Worm (Caenorhabditis elegans) whole organism, L1 larva: Measurements from ENCODE around the gene F21D5.5.
"Not testable (repeated sequence)": the region's sequence is repeated elsewhere in the genome, so short reads cannot be mapped to it uniquely, and the experiment has no call there.

ENCODE experiments used
- aly-2 ChIP-seq: fragments of 150-350 bp; optimal IDR thresholded peaks from 2 replicates; lab custom pipeline; 2014; ENCODE audit warnings: missing biosample characterization, missing genetic modification characterization
- ama-1 ChIP-seq: fragments of 150-350 bp; optimal IDR thresholded peaks from 2 replicates; lab custom pipeline; 2014
- blmp-1 ChIP-seq: fragments of 150-350 bp; optimal IDR thresholded peaks from 2 replicates; lab custom pipeline; 2014; ENCODE audit warnings: missing biosample characterization, missing genetic modification characterization
- ceh-8 ChIP-seq: fragments of 200-800 bp; sonication (Bioruptor generic); optimal IDR thresholded peaks from 2 replicates; lab custom pipeline; 2018; ENCODE audit warnings: mild to moderate bottlenecking, missing genetic modification characterization, moderate library complexity, missing compliant biosample characterization
- ceh-82 ChIP-seq, 3 experiments: fragments of 150-350 bp in 1 of 3; sonication (generic microtip) in 2 of 3; optimal IDR thresholded peaks; 2 replicates each; lab custom pipeline; 2014 to 2017; ENCODE audit warnings: missing biosample characterization in 3 of 3, missing genetic modification characterization in 3 of 3
- ceh-90 ChIP-seq: sonication (generic microtip); optimal IDR thresholded peaks from 2 replicates; lab custom pipeline; 2016; ENCODE audit warnings: missing genetic modification characterization, missing compliant biosample characterization
- ces-1 ChIP-seq: fragments of 150-350 bp; optimal IDR thresholded peaks from 2 replicates; lab custom pipeline; 2014; ENCODE audit warnings: missing biosample characterization, missing genetic modification reagents, missing genetic modification characterization
- dpl-1 ChIP-seq, 3 experiments: fragments of 150-350 bp in 2 of 3; sonication (generic microtip) in 1 of 3; optimal IDR thresholded peaks; 2 replicates each; lab custom pipeline; 2014 to 2017; ENCODE audit warnings: missing biosample characterization in 3 of 3, missing genetic modification characterization in 3 of 3, missing genetic modification reagents in 3 of 3
- dsc-1 ChIP-seq: sonication (generic microtip); optimal IDR thresholded peaks from 2 replicates; lab custom pipeline; 2016; ENCODE audit warnings: mild to moderate bottlenecking, missing genetic modification characterization, missing compliant biosample characterization
- efl-1 ChIP-seq, 4 experiments: fragments of 150-350 bp; optimal IDR thresholded peaks in 3 of 4; peaks in 1 of 4; 1 replicate in 1 of 4; 2 replicates in 3 of 4; lab custom pipeline; 2014; ENCODE audit warnings: missing biosample characterization in 2 of 4, missing genetic modification characterization in 2 of 4, missing genetic modification reagents in 2 of 4
- egl-27 ChIP-seq, 2 experiments: fragments of 150-350 bp in 1 of 2; sonication (generic microtip); optimal IDR thresholded peaks; 3 replicates each; lab custom pipeline; 2017 to 2018; ENCODE audit warnings: missing biosample characterization in 2 of 2, missing genetic modification characterization in 2 of 2, missing genetic modification reagents in 2 of 2
- elt-2 ChIP-seq: sonication (generic microtip); optimal IDR thresholded peaks from 2 replicates; lab custom pipeline; 2016; ENCODE audit warnings: missing genetic modification characterization, mild to moderate bottlenecking, inconsistent platforms, missing compliant biosample characterization, missing genetic modification reagents
- elt-3 ChIP-seq, 6 experiments: fragments of 150-350 bp in 1 of 6; sonication (generic microtip); optimal IDR thresholded peaks; 2 replicates each; lab custom pipeline; 2017 to 2018; ENCODE audit warnings: missing biosample characterization in 6 of 6, missing genetic modification characterization in 6 of 6, inconsistent platforms in 1 of 6
- ets-5 ChIP-seq: fragments of 200-800 bp; sonication (Bioruptor generic); IDR thresholded peaks from 2 replicates; pipeline ENCODE4 v1.3.6; 2022; ENCODE audit warnings: missing genetic modification characterization, missing compliant biosample characterization
- fkh-4 ChIP-seq: sonication (generic microtip); optimal IDR thresholded peaks from 2 replicates; lab custom pipeline; 2016; ENCODE audit warnings: missing compliant biosample characterization, missing genetic modification characterization, borderline replicate concordance
- fkh-8 ChIP-seq: sonication (generic microtip); optimal IDR thresholded peaks from 2 replicates; lab custom pipeline; 2016; ENCODE audit warnings: mild to moderate bottlenecking, missing genetic modification characterization, missing compliant biosample characterization
- hlh-4 ChIP-seq: sonication (generic microtip); optimal IDR thresholded peaks from 2 replicates; lab custom pipeline; 2016; ENCODE audit warnings: mild to moderate bottlenecking, missing genetic modification characterization, missing compliant biosample characterization
- hpl-2 ChIP-seq: fragments of 150-350 bp; optimal IDR thresholded peaks from 2 replicates; lab custom pipeline; 2014; ENCODE audit warnings: missing biosample characterization, missing genetic modification reagents, missing genetic modification characterization
- lin-13 ChIP-seq: fragments of 150-350 bp; optimal IDR thresholded peaks from 2 replicates; lab custom pipeline; 2014; ENCODE audit warnings: missing biosample characterization, missing genetic modification reagents, missing genetic modification characterization
- lin-14 ChIP-seq: fragments of 200-800 bp; sonication (Bioruptor generic); optimal IDR thresholded peaks from 2 replicates; lab custom pipeline; 2018; ENCODE audit warnings: mild to moderate bottlenecking, missing genetic modification characterization, moderate library complexity, missing compliant biosample characterization
- lin-35 ChIP-seq, 2 experiments: fragments of 150-350 bp; optimal IDR thresholded peaks; 2 replicates each; lab custom pipeline; 2014; ENCODE audit warnings: missing biosample characterization in 2 of 2, missing genetic modification characterization in 2 of 2, missing genetic modification reagents in 2 of 2
- lir-3 ChIP-seq: sonication (generic microtip); optimal IDR thresholded peaks from 2 replicates; lab custom pipeline; 2016; ENCODE audit warnings: mild to moderate bottlenecking, missing genetic modification characterization, moderate library complexity, missing compliant biosample characterization; ENCODE audit not compliant: poor library complexity
- lsy-2 ChIP-seq, 2 experiments: fragments of 150-350 bp; optimal IDR thresholded peaks; 2 replicates each; lab custom pipeline; 2014; ENCODE audit warnings: missing biosample characterization in 2 of 2, missing genetic modification characterization in 2 of 2
- mab-9 ChIP-seq: fragments of 200-800 bp; sonication (Bioruptor generic); IDR thresholded peaks from 2 replicates; pipeline ENCODE4 v1.3.6; 2022; ENCODE audit warnings: missing genetic modification reagents, missing genetic modification characterization, missing compliant biosample characterization
- mdl-1 ChIP-seq, 2 experiments: fragments of 150-350 bp; optimal IDR thresholded peaks; 2 replicates each; lab custom pipeline; 2014 to 2017; ENCODE audit warnings: missing biosample characterization in 2 of 2, missing genetic modification characterization in 2 of 2, inconsistent platforms in 1 of 2
- mef-2 ChIP-seq: fragments of 150-350 bp; optimal IDR thresholded peaks from 2 replicates; lab custom pipeline; 2014; ENCODE audit warnings: missing biosample characterization, missing genetic modification characterization
- nhr-11 ChIP-seq: fragments of 150-350 bp; optimal IDR thresholded peaks from 2 replicates; lab custom pipeline; 2014; ENCODE audit warnings: missing biosample characterization, missing genetic modification characterization
- nhr-12 ChIP-seq: sonication (generic microtip); optimal IDR thresholded peaks from 2 replicates; lab custom pipeline; 2017; ENCODE audit warnings: missing biosample characterization, missing genetic modification characterization
- nhr-20 ChIP-seq: sonication (generic microtip); optimal IDR thresholded peaks from 2 replicates; lab custom pipeline; 2016; ENCODE audit warnings: mild to moderate bottlenecking, missing genetic modification characterization, missing compliant biosample characterization
- nhr-85 ChIP-seq: sonication (generic microtip); peaks from one replicate; lab custom pipeline; 2016; ENCODE audit warnings: missing genetic modification characterization, inconsistent platforms, missing compliant biosample characterization
- nhr-90 ChIP-seq: sonication (generic microtip); optimal IDR thresholded peaks from 2 replicates; lab custom pipeline; 2016; ENCODE audit warnings: mild to moderate bottlenecking, missing genetic modification characterization, missing compliant biosample characterization; ENCODE audit not compliant: poor library complexity
- pqm-1 ChIP-seq: sonication (generic microtip); optimal IDR thresholded peaks from 3 replicates; lab custom pipeline; 2017; ENCODE audit warnings: missing biosample characterization, missing genetic modification characterization
- rnt-1 ChIP-seq: sonication (generic microtip); optimal IDR thresholded peaks from 2 replicates; lab custom pipeline; 2016; ENCODE audit warnings: mild to moderate bottlenecking, missing genetic modification characterization, moderate library complexity, missing compliant biosample characterization
- skn-1 ChIP-seq: fragments of 150-350 bp; optimal IDR thresholded peaks from 2 replicates; lab custom pipeline; 2014; ENCODE audit warnings: missing biosample characterization, missing genetic modification characterization
- snpc-4 ChIP-seq: fragments of 150-350 bp; optimal IDR thresholded peaks from 2 replicates; lab custom pipeline; 2014; ENCODE audit warnings: missing biosample characterization, missing genetic modification characterization
- snu-23 ChIP-seq: sonication (generic microtip); optimal IDR thresholded peaks from 2 replicates; lab custom pipeline; 2016; ENCODE audit warnings: missing genetic modification characterization, missing compliant biosample characterization
- sptf-1 ChIP-seq: fragments of 150-350 bp; optimal IDR thresholded peaks from 2 replicates; lab custom pipeline; 2014; ENCODE audit warnings: missing biosample characterization, missing genetic modification characterization
- tbx-2 ChIP-seq: sonication (generic microtip); optimal IDR thresholded peaks from 2 replicates; lab custom pipeline; 2016; ENCODE audit warnings: missing genetic modification characterization, missing compliant biosample characterization
- tlp-1 ChIP-seq: fragments of 150-350 bp; optimal IDR thresholded peaks from 2 replicates; lab custom pipeline; 2014; ENCODE audit warnings: missing biosample characterization, missing genetic modification characterization
- unc-130 ChIP-seq: fragments of 150-350 bp; optimal IDR thresholded peaks from 2 replicates; lab custom pipeline; 2017; ENCODE audit warnings: missing biosample characterization, missing genetic modification characterization, inconsistent platforms
- unc-86 ChIP-seq: sonication (generic microtip); optimal IDR thresholded peaks from 2 replicates; lab custom pipeline; 2016; ENCODE audit warnings: missing genetic modification characterization, missing compliant biosample characterization
- unc-98 ChIP-seq: fragments of 200-800 bp; sonication (Bioruptor generic); IDR thresholded peaks from 2 replicates; pipeline ENCODE4 v1.3.6; 2022; ENCODE audit warnings: missing genetic modification characterization, missing compliant biosample characterization
- vab-15 ChIP-seq: sonication (generic microtip); optimal IDR thresholded peaks from 2 replicates; lab custom pipeline; 2017; ENCODE audit warnings: missing genotype, mild to moderate bottlenecking, missing genetic modification characterization, missing compliant biosample characterization
- zip-4 ChIP-seq: fragments of 200-800 bp; sonication (Bioruptor generic); optimal IDR thresholded peaks from 2 replicates; lab custom pipeline; 2018; ENCODE audit warnings: mild to moderate bottlenecking, missing genetic modification characterization, moderate library complexity, missing compliant biosample characterization

The F21D5.5 gene

DNA sequence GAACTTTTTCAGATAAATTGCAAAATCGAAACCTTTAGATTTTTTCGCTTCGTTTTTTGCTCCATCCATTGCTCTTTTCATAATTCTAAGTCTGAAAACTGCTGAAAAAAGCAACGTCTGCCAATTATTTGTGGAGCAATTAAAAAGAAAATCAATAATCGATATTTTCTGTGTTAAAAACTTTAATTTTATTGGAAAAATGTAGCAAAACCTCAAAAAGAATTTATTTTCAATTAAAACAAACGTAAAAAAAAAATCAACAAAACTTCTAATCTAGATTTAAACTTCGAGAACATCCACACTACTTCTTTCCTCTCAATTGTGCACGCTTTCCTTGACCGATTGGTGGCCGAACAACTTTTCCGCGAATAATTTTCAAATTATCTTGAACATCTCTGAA, at the start of gene F21D5.5:
TSS of gene F21D5.5 (minus strand) at position 101 of the 400 bp plus-strand sequence.
- no peak for TF ChIP-seq elt-3 (tag; optimal IDR thresholded peaks at IDR 0.05; lab: Kevin White, UChicago)
- no peak for TF ChIP-seq snpc-4 (tag; lab: Kevin White, UChicago)
- TF ChIP-seq sptf-1 (tag; lab: Kevin White, UChicago), result no peak
- TF ChIP-seq pqm-1, result no peak
- TF ChIP-seq mef-2 (tag; lab: Kevin White, UChicago), result no peak
- TF ChIP-seq unc-98 (GFP tag; lab: Robert Waterston, UW), result no peak
- TF ChIP-seq ceh-82 (tag; optimal IDR thresholded peaks at IDR 0.05; lab: Kevin White, UChicago), result no peak
- TF ChIP-seq dsc-1 (tag; lab: Kevin White, UChicago), result no peak
- no peak for TF ChIP-seq ets-5
- no peak for TF ChIP-seq nhr-85 (tag; lab: Kevin White, UChicago)
- no peak for TF ChIP-seq fkh-4
- no peak for TF ChIP-seq elt-2 (tag; lab: Kevin White, UChicago)
- no peak for TF ChIP-seq mdl-1 (tag; optimal IDR thresholded peaks at IDR 0.05; lab: Kevin White, UChicago)
- TF ChIP-seq nhr-12, result no peak
- TF ChIP-seq ama-1, result no peak
- TF ChIP-seq ceh-8 (GFP tag; lab: Kevin White, UChicago), result no peak
- no peak for TF ChIP-seq tbx-2 (tag; lab: Kevin White, UChicago)
- no peak for TF ChIP-seq nhr-11 (tag; lab: Kevin White, UChicago)
- no peak for TF ChIP-seq fkh-8 (tag; lab: Kevin White, UChicago)
- TF ChIP-seq lin-14 (GFP tag; lab: Kevin White, UChicago), result no peak

ce11 chrIV:8788048-8788447, 48.9 kb upstream of the F21D5.5 start, which contains the start of gene C33D9.10:
Gene C33D9.10, minus strand, starts transcription at chrIV:8788148.
- TF ChIP-seq efl-1 (optimal IDR thresholded peaks at IDR 0.05; lab: Kevin White, UChicago), result not testable (repeated sequence)
- peak in 1 of 2 experiments; percentile 41 for TF ChIP-seq efl-1 (GFP tag; optimal IDR thresholded peaks at IDR 0.05 in 1 of 2; lab: Kevin White, UChicago)

- TF ChIP-seq efl-1 (optimal IDR thresholded peaks at IDR 0.05; lab: Kevin White, UChicago), result peak in 1 of 2 experiments; percentile 35
- TF ChIP-seq efl-1 (GFP tag; optimal IDR thresholded peaks at IDR 0.05 in 1 of 2; lab: Kevin White, UChicago), result no peak
- TF ChIP-seq ceh-90 (tag; lab: Kevin White, UChicago), result no peak
- TF ChIP-seq rnt-1 (tag; lab: Kevin White, UChicago), result peak; percentile 41
- TF ChIP-seq lsy-2 (tag; optimal IDR thresholded peaks at IDR 0.05; lab: Kevin White, UChicago), result peak in 1 of 2 experiments; percentile 31
- TF ChIP-seq pqm-1, result no peak
- TF ChIP-seq ces-1 (GFP tag; lab: Kevin White, UChicago), result no peak
- no peak for TF ChIP-seq hpl-2 (GFP tag; lab: Kevin White, UChicago)
- no peak for TF ChIP-seq sptf-1 (tag; lab: Kevin White, UChicago)
- TF ChIP-seq lin-13 (GFP tag; lab: Kevin White, UChicago), result no peak
- TF ChIP-seq blmp-1 (tag; lab: Kevin White, UChicago), result no peak
- no peak for TF ChIP-seq unc-130
- TF ChIP-seq vab-15 (tag; lab: Kevin White, UChicago), result no peak
- TF ChIP-seq tlp-1 (tag; lab: Kevin White, UChicago), result no peak
- no peak for TF ChIP-seq ama-1
- TF ChIP-seq snu-23 (GFP tag; lab: Kevin White, UChicago), result no peak
Measured at ce11 chrIV:8786654-8787053, 47.5 kb upstream of the F21D5.5 start, which contains the start of gene C33D9.8. Gene C33D9.8, minus strand, starts transcription at chrIV:8786752.

- TF ChIP-seq mab-9, result no peak
- peak; percentile 32 for TF ChIP-seq skn-1 (tag; lab: Kevin White, UChicago)
- TF ChIP-seq zip-4 (GFP tag; lab: Kevin White, UChicago), result peak; percentile 53
Measured at ce11 chrIV:8784855-8785327, 45.7 kb upstream of the F21D5.5 start, which contains the start of gene C33D9.13. Gene C33D9.13, minus strand, starts transcription at chrIV:8785277.

DNA sequence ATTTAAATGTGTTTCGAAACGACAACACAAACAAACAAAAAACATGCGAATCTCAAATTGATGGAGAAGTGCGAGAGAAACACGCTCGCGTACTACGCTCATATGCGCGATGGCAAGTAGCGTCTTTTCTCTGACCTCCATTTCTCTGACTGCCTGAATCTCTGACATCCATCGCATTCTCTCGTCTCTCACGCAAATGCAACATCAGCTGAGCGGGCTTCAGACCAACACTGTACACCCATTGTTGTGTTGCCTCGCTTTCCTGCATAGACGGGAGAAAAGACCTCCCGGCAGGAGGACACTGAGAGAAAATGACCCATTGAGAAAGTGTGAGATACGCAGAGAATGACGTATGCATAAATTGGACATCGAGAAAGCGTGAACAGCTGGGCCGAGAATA, 43.0 kb upstream of the F21D5.5 start:
- TF ChIP-seq egl-27 (tag; optimal IDR thresholded peaks at IDR 0.05; lab: Kevin White, UChicago) (peak; percentile 28 to 56), nhr-11 (tag; lab: Kevin White, UChicago) (no peak), unc-86 (tag; lab: Kevin White, UChicago) (peak; percentile 49), lsy-2 (tag; optimal IDR thresholded peaks at IDR 0.05; lab: Kevin White, UChicago) (peak; percentile 71 to 83), tbx-2 (tag; lab: Kevin White, UChicago) (peak; percentile 58), nhr-20 (tag; lab: Kevin White, UChicago) (peak; percentile 81), lir-3 (tag; lab: Kevin White, UChicago) (peak; percentile 30), hlh-4 (tag; lab: Kevin White, UChicago) (no peak), dpl-1 (GFP tag; optimal IDR thresholded peaks at IDR 0.05; lab: Kevin White, UChicago) (peak; percentile 40 to 59 (median 53)), lin-35 (GFP tag; optimal IDR thresholded peaks at IDR 0.05; lab: Kevin White, UChicago) (peak; percentile 52 to 83), nhr-90 (tag; lab: Kevin White, UChicago) (peak; percentile 63), aly-2 (no peak), blmp-1 (tag; lab: Kevin White, UChicago) (peak; percentile 95), fkh-8 (tag; lab: Kevin White, UChicago) (no peak)
